Worm (Caenorhabditis elegans): Measurements from ENCODE around the gene C14C10.1.
A peak's percentile ranks its signal among the peaks of the same experiment; 100 is the strongest.

The C14C10.1 gene

ce11 chrV:12540018-12540417 is 48.1 kb upstream of the C14C10.1 start (continued):
- TF ChIP-seq lin-13 (GFP tag; optimal IDR thresholded peaks at IDR 0.05) (no peak), lin-1 (GFP tag; IDR thresholded peaks at IDR 0.05) (no peak), lin-39 (tag; optimal IDR thresholded peaks at IDR 0.05) (no peak), unc-39 (tag; optimal IDR thresholded peaks at IDR 0.05) (no peak), Y105C5A.15 (GFP tag; IDR thresholded peaks at IDR 0.05) (no peak), daf-12 (tag; optimal IDR thresholded peaks at IDR 0.05) (no peak), mxl-3 (GFP tag; optimal IDR thresholded peaks at IDR 0.05) (peak; percentile 13), arid-1 (GFP tag; conservative IDR thresholded peaks at IDR 0.05) (no peak), egl-27 (tag; optimal IDR thresholded peaks at IDR 0.05) (no peak), mdt-29 (GFP tag; IDR thresholded peaks at IDR 0.05) (no peak), nhr-25 (tag; optimal IDR thresholded peaks at IDR 0.05; ENCODE audit: borderline replicate concordance, insufficient read depth) (no peak), dve-1 (tag; optimal IDR thresholded peaks at IDR 0.05; ENCODE audit: insufficient read depth) (peak; percentile 27), T26A8.4 (GFP tag; IDR thresholded peaks at IDR 0.05) (no peak), zip-11 (GFP tag; IDR thresholded peaks at IDR 0.05) (no peak), aha-1 (tag) (peak; percentile 34), skn-1 (tag; optimal IDR thresholded peaks at IDR 0.05) (no peak), spr-3 (GFP tag; optimal IDR thresholded peaks at IDR 0.05) (no peak), ces-1 (GFP tag; optimal IDR thresholded peaks at IDR 0.05) (no peak), pha-4 (GFP tag; IDR thresholded peaks at IDR 0.05) (no peak), pha-4 (tag; optimal IDR thresholded peaks at IDR 0.05) (no peak), lim-7 (GFP tag; IDR thresholded peaks at IDR 0.05) (no peak), mes-2 (tag; optimal IDR thresholded peaks at IDR 0.05; ENCODE audit: poor library complexity, severe bottlenecking) (peak; percentile 34), nhr-28 (tag; optimal IDR thresholded peaks at IDR 0.05) (no peak), hlh-11 (tag; optimal IDR thresholded peaks at IDR 0.05) (peak; percentile 33), nhr-77 (tag; optimal IDR thresholded peaks at IDR 0.05) (no peak), zfp-3 (GFP tag; conservative IDR thresholded peaks at IDR 0.05) (no peak), Y48G9A.11 (GFP tag; IDR thresholded peaks at IDR 0.05) (no peak), madf-9 (GFP tag; conservative IDR thresholded peaks at IDR 0.05) (no peak), tag-97 (GFP tag; IDR thresholded peaks at IDR 0.05) (no peak), zip-2 (tag; optimal IDR thresholded peaks at IDR 0.05) (no peak), ama-1 (optimal IDR thresholded peaks at IDR 0.05) (peak; percentile 63), lir-3 (tag; optimal IDR thresholded peaks at IDR 0.05) (no peak), dmd-9 (GFP tag; IDR thresholded peaks at IDR 0.05) (no peak), fos-1 (tag; optimal IDR thresholded peaks at IDR 0.05) (no peak), nhr-10 (tag; optimal IDR thresholded peaks at IDR 0.05) (no peak), cey-2 (tag; optimal IDR thresholded peaks at IDR 0.05; ENCODE audit: borderline replicate concordance, insufficient read depth) (no peak), F49E8.2 (tag; optimal IDR thresholded peaks at IDR 0.05; ENCODE audit: borderline replicate concordance) (no peak), gei-8 (GFP tag; optimal IDR thresholded peaks at IDR 0.05) (no peak), spr-1 (tag; optimal IDR thresholded peaks at IDR 0.05) (no peak), ceh-44 (GFP tag; IDR thresholded peaks at IDR 0.05) (no peak), unc-62 (GFP tag; optimal IDR thresholded peaks at IDR 0.05 in 1 of 2) (peak in 1 of 2 experiments; percentile 84), unc-62 (tag; optimal IDR thresholded peaks at IDR 0.05) (no peak), nhr-76 (tag; optimal IDR thresholded peaks at IDR 0.05) (no peak), nhr-48 (tag; optimal IDR thresholded peaks at IDR 0.05) (no peak), jun-1 (tag; optimal IDR thresholded peaks at IDR 0.05) (no peak), nhr-102 (tag; optimal IDR thresholded peaks at IDR 0.05) (no peak), saeg-2 (GFP tag; IDR thresholded peaks at IDR 0.05) (no peak), pqm-1 (tag; optimal IDR thresholded peaks at IDR 0.05) (peak; percentile 20), mep-1 (tag; optimal IDR thresholded peaks at IDR 0.05) (peak; percentile 31), zfp-2 (tag; optimal IDR thresholded peaks at IDR 0.05) (no peak), unc-130 (GFP tag; optimal IDR thresholded peaks at IDR 0.05) (no peak), hmg-1.1 (GFP tag; IDR thresholded peaks at IDR 0.05) (no peak), hif-1 (tag; optimal IDR thresholded peaks at IDR 0.05) (no peak)

All from whole organism, L4 larva.